Fruit fly (Drosophila melanogaster): ENCODE data around the gene NdufV3.

DNA sequence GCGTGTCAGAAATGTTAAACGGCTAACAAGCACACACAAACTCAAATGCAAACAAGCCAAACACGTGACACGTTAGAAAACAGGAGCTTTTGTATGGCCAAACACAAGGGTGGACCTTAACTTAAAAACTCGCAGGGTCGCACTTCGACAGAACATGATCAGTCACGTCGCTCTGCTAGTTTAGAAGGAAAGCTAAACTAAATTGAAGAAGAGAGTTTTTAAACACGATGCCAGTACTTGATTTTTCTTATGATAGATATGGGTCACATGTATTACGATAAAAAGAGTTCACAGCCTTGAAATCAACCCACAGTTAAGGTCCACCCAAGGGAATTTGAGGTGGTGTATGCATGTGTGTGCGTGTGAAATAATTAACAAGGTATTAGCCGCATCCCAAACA, 28.6 kb downstream of the NdufV3 start:
- TF ChIP-seq eg (GFP tag; IDR thresholded peaks at IDR 0.05) (0 out of 3 replicates have a peak, but pooled peaks have one; percentile 17), dac (GFP tag; optimal IDR thresholded peaks at IDR 0.05) (no peak), CG1621 (tag; optimal IDR thresholded peaks at IDR 0.05) (no peak), topi (GFP tag; optimal IDR thresholded peaks at IDR 0.05) (no peak), CG8632 (GFP tag; optimal IDR thresholded peaks at IDR 0.05) (no peak), CG6854 (GFP tag; optimal IDR thresholded peaks at IDR 0.05) (no peak)
